Fruit fly (Drosophila melanogaster) whole organism, prepupa: ENCODE results near the gene CG11085.
A peak's percentile ranks its signal among the peaks of the same experiment; 100 is the strongest.

Source experiments
- CG10669 ChIP-seq: fragments of 200-800 bp; sonication (Bioruptor generic); optimal IDR thresholded peaks from 3 replicates; lab custom pipeline; 2018; ENCODE audit warnings: missing biosample characterization, mild to moderate bottlenecking, missing genetic modification characterization, moderate library complexity
- CG3919 ChIP-seq: fragments of 200-800 bp; sonication (Bioruptor generic); optimal IDR thresholded peaks from 3 replicates; lab custom pipeline; 2016; ENCODE audit warnings: missing biosample characterization, missing genetic modification characterization
- CG4318 ChIP-seq: fragments of 200-800 bp; sonication (Bioruptor generic); optimal IDR thresholded peaks from 3 replicates; lab custom pipeline; 2017; ENCODE audit warnings: missing biosample characterization, mild to moderate bottlenecking, missing genetic modification characterization
- CG6163 ChIP-seq: fragments of 200-800 bp; sonication (Bioruptor generic); IDR thresholded peaks from 3 replicates; pipeline ENCODE4 v1.3.6; 2022; ENCODE audit warnings: missing biosample characterization, missing genetic modification characterization
- CG6276 ChIP-seq: fragments of 200-800 bp; sonication (Bioruptor generic); optimal IDR thresholded peaks from 2 replicates; lab custom pipeline; 2017; ENCODE audit warnings: missing biosample characterization, mild to moderate bottlenecking, missing genetic modification characterization
- CG6854 ChIP-seq: fragments of 200-800 bp; sonication (Bioruptor generic); optimal IDR thresholded peaks from 2 replicates; lab custom pipeline; 2017; ENCODE audit warnings: missing biosample characterization, mild to moderate bottlenecking, missing genetic modification characterization
- Ets96B ChIP-seq: fragments of 200-800 bp; optimal IDR thresholded peaks from 2 replicates; lab custom pipeline; 2019; ENCODE audit warnings: missing biosample characterization, mild to moderate bottlenecking, missing genetic modification characterization, moderate library complexity
- Hr39 ChIP-seq: fragments of 200-800 bp; sonication (Bioruptor generic); optimal IDR thresholded peaks from 2 replicates; lab custom pipeline; 2016; ENCODE audit warnings: missing biosample characterization, missing genetic modification characterization
- Smox ChIP-seq: fragments of 200-800 bp; sonication (Bioruptor generic); optimal IDR thresholded peaks from 3 replicates; lab custom pipeline; 2016; ENCODE audit warnings: missing biosample characterization, missing genetic modification characterization
- esn ChIP-seq: fragments of 200-800 bp; sonication (Bioruptor generic); optimal IDR thresholded peaks from 2 replicates; lab custom pipeline; 2016; ENCODE audit warnings: missing biosample characterization, mild to moderate bottlenecking, missing genetic modification characterization, moderate library complexity
- fd85E ChIP-seq: fragments of 200-800 bp; sonication (Bioruptor generic); optimal IDR thresholded peaks from 3 replicates; lab custom pipeline; 2016; ENCODE audit warnings: missing biosample characterization, missing genetic modification characterization
- net ChIP-seq: fragments of 200-800 bp; sonication (Bioruptor generic); optimal IDR thresholded peaks from 3 replicates; lab custom pipeline; 2016; ENCODE audit warnings: missing biosample characterization, missing genetic modification characterization
- svp ChIP-seq: fragments of 200-800 bp; sonication (Bioruptor generic); peaks from one replicate; lab custom pipeline; 2016; ENCODE audit warnings: missing biosample characterization, missing genetic modification characterization
- topi ChIP-seq: fragments of 200-800 bp; sonication (Bioruptor generic); optimal IDR thresholded peaks from 3 replicates; lab custom pipeline; 2016; ENCODE audit warnings: missing biosample characterization, missing genetic modification characterization

- TF ChIP-seq topi (GFP tag; lab: Kevin White, UChicago): no peak
- no peak for TF ChIP-seq CG3919 (GFP tag; lab: Kevin White, UChicago)
- TF ChIP-seq CG4318 (GFP tag; lab: Kevin White, UChicago): no peak
- no peak for TF ChIP-seq Ets96B (tag; lab: Kevin White, UChicago)
- TF ChIP-seq svp (GFP tag; lab: Kevin White, UChicago): peak; percentile 52
- TF ChIP-seq Hr39: no peak
- no peak for TF ChIP-seq net (GFP tag; lab: Kevin White, UChicago)
- no peak for TF ChIP-seq CG10669
- no peak for TF ChIP-seq CG6276 (GFP tag; lab: Kevin White, UChicago)
- no peak for TF ChIP-seq Smox (GFP tag; lab: Kevin White, UChicago)
- TF ChIP-seq CG6163 (GFP tag; lab: Robert Waterston, UW): no peak
- TF ChIP-seq fd85E: no peak
- TF ChIP-seq CG6854 (GFP tag; lab: Kevin White, UChicago): no peak
- no peak for TF ChIP-seq esn (GFP tag; lab: Kevin White, UChicago)
Measured at dm6 chrX:12632157-12632422, 16.0 kb downstream of the CG11085 start.
